Worm (Caenorhabditis elegans): ENCODE results near the gene H40L08.9.

DNA sequence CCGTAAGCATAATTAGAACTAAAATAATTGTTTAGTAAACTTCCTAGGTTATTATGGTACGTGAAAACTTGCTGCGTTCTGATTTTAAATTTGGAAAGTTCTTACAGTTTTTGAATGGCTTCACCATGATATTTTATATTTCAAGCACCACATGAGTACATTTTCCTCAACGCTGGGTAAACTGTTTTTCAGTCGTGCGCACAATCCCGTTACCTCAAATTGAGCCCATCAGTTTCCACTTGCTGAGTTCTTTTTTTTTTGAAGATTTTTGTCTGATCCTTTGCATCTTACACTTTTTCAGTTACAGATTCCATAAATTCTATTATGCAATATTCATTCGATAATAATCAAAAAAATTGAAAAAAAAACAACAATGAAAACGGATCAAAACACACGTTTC lies 44.3 kb upstream of the H40L08.9 start:
- TF ChIP-seq unc-55 (GFP tag; optimal IDR thresholded peaks at IDR 0.05) (no peak), ama-1 (optimal IDR thresholded peaks at IDR 0.05) (no peak), elt-2 (tag; optimal IDR thresholded peaks at IDR 0.05) (no peak), nhr-11 (tag; optimal IDR thresholded peaks at IDR 0.05) (no peak), fax-1 (tag; optimal IDR thresholded peaks at IDR 0.05) (no peak), sox-4 (tag; optimal IDR thresholded peaks at IDR 0.05) (no peak), npax-4 (tag; optimal IDR thresholded peaks at IDR 0.05) (no peak), elt-4 (tag; optimal IDR thresholded peaks at IDR 0.05) (no peak), unc-42 (tag; optimal IDR thresholded peaks at IDR 0.05) (no peak), pqm-1 (tag; optimal IDR thresholded peaks at IDR 0.05) (no peak), C08G9.2 (tag; optimal IDR thresholded peaks at IDR 0.05) (no peak)

Measured in whole organism, late embryonic.